Fruit fly (Drosophila melanogaster) ovary, adult (tissue): Measurements from ENCODE around the gene HIP.

Experiments
- CG17801 ChIP-seq: fragments of 200-800 bp; optimal IDR thresholded peaks from 2 replicates; lab custom pipeline; 2019; ENCODE audit warnings: missing biosample characterization, mild to moderate bottlenecking, missing genetic modification characterization, moderate library complexity; ENCODE audit not compliant: partially characterized antibody

Gene HIP

DNA sequence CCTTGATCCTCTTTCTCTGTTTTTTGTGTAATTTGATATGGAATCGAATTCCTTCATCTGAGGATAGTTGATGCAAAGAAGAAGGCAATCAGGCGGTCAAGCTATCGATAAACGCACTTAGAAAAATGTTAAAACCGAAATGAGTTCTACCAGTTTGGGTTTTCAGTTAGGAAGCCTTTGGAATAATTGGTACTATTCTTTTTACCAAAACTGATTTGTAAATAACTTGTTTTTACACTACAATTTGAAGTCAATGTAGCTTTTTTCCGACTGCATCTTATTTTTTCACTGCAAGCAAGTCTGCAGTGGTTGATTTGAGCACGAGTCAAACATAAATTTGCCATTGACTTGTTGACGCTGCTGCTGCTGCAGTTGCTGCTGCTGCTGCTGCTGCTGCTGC, 32.8 kb downstream of the HIP start:
- no peak for TF ChIP-seq CG17801 (GFP tag; lab: Kevin White, UChicago)

DNA sequence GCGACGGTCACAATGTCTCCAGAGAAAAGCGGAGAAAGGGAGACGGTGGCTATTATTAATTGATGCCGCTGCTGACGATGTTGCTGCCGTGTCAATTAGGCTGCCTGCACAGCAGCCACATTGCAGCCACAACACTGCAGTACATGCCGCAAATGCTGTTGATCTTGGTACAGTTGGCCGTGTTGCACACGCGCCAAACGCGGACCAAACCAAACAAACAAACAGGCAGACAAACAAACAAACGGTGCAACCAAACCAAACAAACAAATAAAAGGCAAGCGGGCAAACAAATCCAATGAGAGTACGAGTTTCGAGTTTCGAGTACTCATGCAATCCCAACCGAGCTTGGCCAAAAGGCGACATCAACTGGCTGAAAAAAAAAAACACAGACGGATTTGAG, 33.3 kb downstream of the HIP start:
- TF ChIP-seq CG17801 (GFP tag; lab: Kevin White, UChicago) = no peak

- TF ChIP-seq CG17801 (GFP tag; lab: Kevin White, UChicago) = no peak
Observed at dm6 chrX:3833109-3833657, 34.2 kb downstream of the HIP start.

dm6 chrX:3834955-3835763, 36.2 kb downstream of the HIP start:
- TF ChIP-seq CG17801 (GFP tag; lab: Kevin White, UChicago) = no peak

DNA sequence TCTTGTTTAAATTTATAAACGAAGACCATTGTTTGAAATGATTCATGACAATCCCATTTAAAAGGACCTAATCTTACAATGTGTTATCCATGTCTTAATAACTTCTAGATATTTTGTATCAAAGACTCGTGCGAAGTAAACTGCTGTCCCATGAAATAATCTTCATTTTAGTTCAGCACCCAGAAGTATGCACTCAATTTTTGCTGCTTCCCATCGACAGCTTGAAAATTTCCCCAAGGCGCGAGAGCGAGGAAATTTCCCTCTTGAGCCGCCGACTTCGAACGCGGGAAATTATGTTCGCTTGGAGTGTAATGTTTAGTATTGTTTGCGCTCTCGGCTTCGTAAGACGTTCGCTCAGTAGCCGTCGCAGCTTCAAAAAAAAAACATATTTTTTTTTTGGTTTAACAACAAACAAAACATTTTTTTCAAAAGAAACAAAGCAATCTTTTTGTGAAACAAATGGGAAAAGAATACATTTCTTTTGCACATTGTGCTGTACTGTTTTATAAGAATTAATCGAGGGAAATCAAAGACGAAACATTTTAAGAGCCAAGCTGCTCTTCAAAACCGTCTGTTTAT, 36.9 kb downstream of the HIP start:
- TF ChIP-seq CG17801 (GFP tag; lab: Kevin White, UChicago) = no peak

- TF ChIP-seq CG17801 (GFP tag; lab: Kevin White, UChicago) = no peak
Observed at dm6 chrX:3837628-3838027, 38.7 kb downstream of the HIP start.

dm6 chrX:3838648-3839047, 39.7 kb downstream of the HIP start:
- TF ChIP-seq CG17801 (GFP tag; lab: Kevin White, UChicago) = no peak

DNA sequence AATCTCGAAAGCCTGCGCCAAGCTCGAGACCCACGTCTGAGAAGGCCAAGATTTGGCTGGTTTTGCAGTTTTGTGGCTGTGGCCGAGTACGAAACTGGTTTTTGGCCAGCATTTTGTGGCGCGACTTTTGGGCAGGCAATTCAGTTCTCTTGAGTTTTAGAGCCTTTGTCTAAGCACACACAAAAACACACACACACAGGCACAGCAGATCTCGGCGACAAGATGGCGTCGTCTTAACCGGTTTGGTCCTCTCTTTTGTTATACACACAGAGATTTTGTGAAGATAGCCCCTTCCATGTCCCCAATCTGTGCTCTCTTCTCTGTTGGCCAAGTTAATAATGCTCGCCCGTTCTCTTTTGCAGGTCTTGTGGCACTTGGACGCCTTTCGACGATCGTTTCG, 42.0 kb downstream of the HIP start:
- TF ChIP-seq CG17801 (GFP tag; lab: Kevin White, UChicago) = no peak

DNA sequence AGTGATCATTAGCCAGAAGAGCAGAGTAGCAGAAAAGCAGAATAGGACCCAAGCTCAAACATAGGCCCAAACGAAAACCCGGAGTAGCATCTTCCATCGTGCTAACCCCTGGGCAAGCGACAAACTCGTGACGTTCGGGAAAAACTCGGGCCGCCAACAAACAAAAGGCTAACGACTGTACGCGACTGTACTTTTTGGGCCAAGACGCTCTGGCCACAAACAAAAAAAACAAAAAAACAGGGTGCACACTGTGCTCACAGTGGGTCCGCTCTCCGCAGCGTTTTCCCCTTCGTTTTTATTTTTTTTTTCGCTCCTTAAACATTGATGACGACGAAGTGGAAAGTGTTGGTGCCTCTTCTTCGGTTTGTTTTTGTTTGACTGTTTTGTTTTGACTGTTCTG, 43.9 kb downstream of the HIP start:
- TF ChIP-seq CG17801 (GFP tag; lab: Kevin White, UChicago) = no peak

- no peak for TF ChIP-seq CG17801 (GFP tag; lab: Kevin White, UChicago)
Observed at dm6 chrX:3845340-3846161, 46.6 kb downstream of the HIP start.

dm6 chrX:3846393-3846792, 47.4 kb downstream of the HIP start:
- TF ChIP-seq CG17801 (GFP tag; lab: Kevin White, UChicago) = no peak

- TF ChIP-seq CG17801 (GFP tag; lab: Kevin White, UChicago) = no peak
Observed at dm6 chrX:3849419-3850028, 50.6 kb downstream of the HIP start.
